Fruit fly (Drosophila melanogaster) whole organism, adult: Measurements from ENCODE around the gene nerfin-1.

Experiments
- CG11617 ChIP-seq: fragments of 200-800 bp; sonication (Bioruptor generic); optimal IDR thresholded peaks from 2 replicates; lab custom pipeline; 2017; ENCODE audit warnings: mild to moderate bottlenecking, missing biosample characterization, missing genetic modification reagents, missing genetic modification characterization
- CG12768 ChIP-seq: fragments of 200-800 bp; sonication (Bioruptor generic); optimal IDR thresholded peaks from 2 replicates; lab custom pipeline; 2017; ENCODE audit warnings: missing biosample characterization, missing genetic modification characterization, mild to moderate bottlenecking, moderate library complexity, missing genetic modification reagents
- CG14711 ChIP-seq: fragments of 200-800 bp; sonication (Bioruptor generic); optimal IDR thresholded peaks from 2 replicates; lab custom pipeline; 2018; ENCODE audit warnings: missing biosample characterization, mild to moderate bottlenecking, missing genetic modification characterization, moderate library complexity
- CG1620 ChIP-seq: fragments of 200-800 bp; sonication (Bioruptor generic); optimal IDR thresholded peaks from 2 replicates; lab custom pipeline; 2016; ENCODE audit warnings: missing biosample characterization, missing genetic modification characterization
- CG33017 ChIP-seq: fragments of 200-800 bp; sonication (Bioruptor generic); optimal IDR thresholded peaks from 2 replicates; lab custom pipeline; 2018; ENCODE audit warnings: missing biosample characterization, mild to moderate bottlenecking, missing genetic modification characterization, moderate library complexity
- CG5204 ChIP-seq: fragments of 200-800 bp; sonication (Bioruptor generic); optimal IDR thresholded peaks from 2 replicates; lab custom pipeline; 2016; ENCODE audit warnings: missing biosample characterization, missing genetic modification characterization
- CG7045 ChIP-seq: fragments of 200-800 bp; sonication (Bioruptor generic); optimal IDR thresholded peaks from 2 replicates; lab custom pipeline; 2017; ENCODE audit warnings: missing biosample characterization, mild to moderate bottlenecking, missing genetic modification characterization
- CG7101 ChIP-seq: fragments of 200-800 bp; sonication (Bioruptor generic); optimal IDR thresholded peaks from 2 replicates; lab custom pipeline; 2018; ENCODE audit warnings: missing biosample characterization, mild to moderate bottlenecking, missing genetic modification characterization, moderate library complexity
- Clk ChIP-seq: fragments of 200-800 bp; sonication (Bioruptor generic); optimal IDR thresholded peaks from 2 replicates; lab custom pipeline; 2017; ENCODE audit warnings: missing biosample characterization, missing genetic modification characterization
- Crg-1 ChIP-seq: fragments of 200-800 bp; sonication (Bioruptor generic); optimal IDR thresholded peaks from 2 replicates; lab custom pipeline; 2016; ENCODE audit warnings: missing biosample characterization, missing genetic modification characterization
- Hr96 ChIP-seq: fragments of 200-800 bp; sonication (Bioruptor generic); optimal IDR thresholded peaks from 2 replicates; lab custom pipeline; 2016; ENCODE audit warnings: missing biosample characterization, missing genetic modification characterization
- Mnt ChIP-seq: fragments of 200-800 bp; sonication (Bioruptor generic); optimal IDR thresholded peaks from 2 replicates; lab custom pipeline; 2016; ENCODE audit warnings: missing biosample characterization, mild to moderate bottlenecking, missing genetic modification characterization
- cic ChIP-seq: fragments of 200-800 bp; sonication (Bioruptor generic); optimal IDR thresholded peaks from 2 replicates; lab custom pipeline; 2017; ENCODE audit warnings: missing biosample characterization, mild to moderate bottlenecking, missing genetic modification characterization, moderate library complexity
- cnc ChIP-seq, 2 experiments: fragments of >200 bp; optimal IDR thresholded peaks; 2 replicates each; lab custom pipeline; 2017
- kay ChIP-seq: fragments of 200-800 bp; sonication (Bioruptor generic); peaks from one replicate; lab custom pipeline; 2016; ENCODE audit warnings: missing biosample characterization, missing genetic modification characterization, borderline replicate concordance
- ovo ChIP-seq: fragments of 200-800 bp; sonication (Bioruptor generic); optimal IDR thresholded peaks from 2 replicates; lab custom pipeline; 2016; ENCODE audit warnings: missing biosample characterization, missing genetic modification characterization
- pad ChIP-seq: fragments of 200-800 bp; sonication (Bioruptor generic); optimal IDR thresholded peaks from 3 replicates; lab custom pipeline; 2017; ENCODE audit warnings: missing biosample characterization, missing genetic modification characterization, mild to moderate bottlenecking, moderate library complexity, missing genetic modification reagents
- tj ChIP-seq: fragments of 200-800 bp; sonication (Bioruptor generic); optimal IDR thresholded peaks from 3 replicates; lab custom pipeline; 2017; ENCODE audit warnings: missing biosample characterization, mild to moderate bottlenecking, missing genetic modification characterization, moderate library complexity
- toe ChIP-seq: fragments of 200-800 bp; sonication (Bioruptor generic); optimal IDR thresholded peaks from 2 replicates; lab custom pipeline; 2016; ENCODE audit warnings: missing biosample characterization, missing genetic modification characterization

nerfin-1 gene

dm6 chr3L:907673-908323 is 1.1 kb upstream of the nerfin-1 start:
- TF ChIP-seq Hr96 (GFP tag; lab: Kevin White, UChicago) (no peak), cic (GFP tag; lab: Kevin White, UChicago) (no peak), ovo (GFP tag; lab: Kevin White, UChicago) (no peak), CG33017 (no peak), cnc (optimal IDR thresholded peaks at IDR 0.05; lab: Kevin White, UChicago) (no peak), Clk (no peak)

- TF ChIP-seq tj: no peak
- TF ChIP-seq Mnt: no peak
- TF ChIP-seq CG12768: no peak
- no peak for TF ChIP-seq ovo (GFP tag; lab: Kevin White, UChicago)
- no peak for TF ChIP-seq cic (GFP tag; lab: Kevin White, UChicago)
- TF ChIP-seq CG7101 (tag; lab: Kevin White, UChicago): no peak
- no peak for TF ChIP-seq cnc (optimal IDR thresholded peaks at IDR 0.05; lab: Kevin White, UChicago)
- TF ChIP-seq Crg-1 (GFP tag; lab: Kevin White, UChicago): no peak
- no peak for TF ChIP-seq pad (GFP tag; lab: Kevin White, UChicago)
- TF ChIP-seq CG1620 (GFP tag; lab: Kevin White, UChicago): no peak
- no peak for TF ChIP-seq Clk
- TF ChIP-seq kay (GFP tag; lab: Kevin White, UChicago): no peak
- TF ChIP-seq CG7045: no peak
- TF ChIP-seq CG5204 (GFP tag; lab: Kevin White, UChicago): no peak
- TF ChIP-seq CG14711: no peak
Measured at dm6 chr3L:912406-913369, 3.8 kb downstream of the nerfin-1 start.

dm6 chr3L:913682-914081 is 4.8 kb downstream of the nerfin-1 start, which contains the start of gene Glut1:
TSS of gene Glut1 (plus strand) at chr3L:914074.
- TF ChIP-seq CG12768: no peak
- no peak for TF ChIP-seq cic (GFP tag; lab: Kevin White, UChicago)
- TF ChIP-seq Clk: no peak
- TF ChIP-seq Crg-1 (GFP tag; lab: Kevin White, UChicago): no peak
- no peak for TF ChIP-seq Hr96 (GFP tag; lab: Kevin White, UChicago)
- TF ChIP-seq CG33017: no peak
- TF ChIP-seq cnc (optimal IDR thresholded peaks at IDR 0.05; lab: Kevin White, UChicago): no peak

- TF ChIP-seq toe (GFP tag; lab: Kevin White, UChicago): no peak
Measured at dm6 chr3L:914852-915251, 5.9 kb downstream of the nerfin-1 start.

dm6 chr3L:917225-917624 is 8.3 kb downstream of the nerfin-1 start:
- TF ChIP-seq kay (GFP tag; lab: Kevin White, UChicago): no peak
- TF ChIP-seq CG33017: no peak
- TF ChIP-seq CG5204 (GFP tag; lab: Kevin White, UChicago): no peak
- TF ChIP-seq ovo (GFP tag; lab: Kevin White, UChicago): no peak
- no peak for TF ChIP-seq cnc (optimal IDR thresholded peaks at IDR 0.05; lab: Kevin White, UChicago)
- TF ChIP-seq CG7101 (tag; lab: Kevin White, UChicago): no peak
- TF ChIP-seq toe (GFP tag; lab: Kevin White, UChicago): no peak
- no peak for TF ChIP-seq Mnt
- no peak for TF ChIP-seq cic (GFP tag; lab: Kevin White, UChicago)
- TF ChIP-seq tj: no peak
- TF ChIP-seq CG1620 (GFP tag; lab: Kevin White, UChicago): no peak

- TF ChIP-seq CG5204 (GFP tag; lab: Kevin White, UChicago): no peak
- TF ChIP-seq tj: no peak
- TF ChIP-seq cic (GFP tag; lab: Kevin White, UChicago): no peak
Measured at dm6 chr3L:952152-952551, 43.2 kb downstream of the nerfin-1 start.

- TF ChIP-seq CG33017: no peak
- TF ChIP-seq cic (GFP tag; lab: Kevin White, UChicago): no peak
Measured at dm6 chr3L:956862-957261, 48.0 kb downstream of the nerfin-1 start.

- no peak for TF ChIP-seq Clk
- no peak for TF ChIP-seq CG11617 (GFP tag; lab: Kevin White, UChicago)
- no peak for TF ChIP-seq ovo (GFP tag; lab: Kevin White, UChicago)
Measured at dm6 chr3L:958605-959004, 49.7 kb downstream of the nerfin-1 start.
